Worm (Caenorhabditis elegans): ENCODE data around the gene ilkp-1.

DNA sequence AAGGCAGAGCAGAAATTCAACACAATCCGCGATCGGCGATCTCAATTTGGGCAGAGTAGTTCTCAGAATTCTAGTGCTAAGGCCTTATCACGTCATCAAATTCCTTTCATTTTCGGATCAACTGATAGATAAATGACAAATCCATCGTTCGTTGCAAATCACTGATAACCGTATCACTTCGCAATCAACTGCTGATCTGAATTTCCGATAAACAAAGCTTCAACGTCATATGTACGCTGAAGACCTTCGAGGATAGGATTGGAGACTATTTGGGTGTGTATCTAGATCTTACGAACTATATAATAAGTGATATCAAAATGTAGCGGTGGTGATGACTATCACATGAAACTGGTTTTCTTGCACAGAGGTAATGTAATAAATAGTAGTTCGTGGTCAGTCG lies 7.2 kb downstream of the ilkp-1 start:
- TF ChIP-seq ama-1 (optimal IDR thresholded peaks at IDR 0.05) (no peak), B0310.2 (tag; optimal IDR thresholded peaks at IDR 0.05) (no peak), sea-1 (GFP tag; conservative IDR thresholded peaks at IDR 0.05) (no peak), ceh-36 (tag; optimal IDR thresholded peaks at IDR 0.05) (no peak), tbx-11 (GFP tag; IDR thresholded peaks at IDR 0.05) (no peak), ceh-13 (GFP tag; optimal IDR thresholded peaks at IDR 0.05) (no peak), hnd-1 (tag; optimal IDR thresholded peaks at IDR 0.05) (no peak), aly-1 (tag; optimal IDR thresholded peaks at IDR 0.05) (no peak), F13C5.2 (tag; optimal IDR thresholded peaks at IDR 0.05) (no peak), tra-4 (tag; optimal IDR thresholded peaks at IDR 0.05) (no peak)

All from whole organism, early embryonic.